Worm (Caenorhabditis elegans) whole organism, midembryonic: ENCODE measurements around the gene W08E12.9.
A peak's percentile ranks its signal among the peaks of the same experiment; 100 is the strongest.
"Not testable (repeated sequence)": the region's sequence is repeated elsewhere in the genome, so short reads cannot be mapped to it uniquely, and the experiment has no call there.

Experiments used
- T22C8.4 ChIP-seq: fragments of 200-800 bp; sonication (Bioruptor generic); IDR thresholded peaks from 2 replicates; pipeline ENCODE4 v1.3.6; 2022; ENCODE audit warnings: missing genetic modification characterization, missing compliant biosample characterization
- cog-1 ChIP-seq: sonication (generic microtip); optimal IDR thresholded peaks from 2 replicates; lab custom pipeline; 2016; ENCODE audit warnings: missing genetic modification characterization, missing compliant biosample characterization
- flt-1 ChIP-seq: fragments of 200-800 bp; sonication (Bioruptor generic); IDR thresholded peaks from 2 replicates; pipeline ENCODE4 v1.3.6; 2022; ENCODE audit warnings: missing genetic modification characterization, missing compliant biosample characterization
- klf-2 ChIP-seq: fragments of 200-800 bp; sonication (Bioruptor generic); conservative IDR thresholded peaks from 2 replicates; pipeline ENCODE4 v1.3.6; 2022; ENCODE audit warnings: missing genetic modification reagents, missing genetic modification characterization, missing compliant biosample characterization
- med-1 ChIP-seq: sonication (generic microtip); optimal IDR thresholded peaks from 2 replicates; lab custom pipeline; 2017; ENCODE audit warnings: missing genetic modification characterization, mild to moderate bottlenecking, missing compliant biosample characterization, antibody characterized with exemption, missing genetic modification reagents; ENCODE audit not compliant: insufficient read depth
- ref-1 ChIP-seq: fragments of 200-800 bp; sonication (Bioruptor generic); conservative IDR thresholded peaks from 2 replicates; pipeline ENCODE4 v1.3.6; 2022; ENCODE audit warnings: missing genetic modification reagents, missing genetic modification characterization, missing compliant biosample characterization
- tab-1 ChIP-seq: fragments of 200-800 bp; sonication (Bioruptor generic); IDR thresholded peaks from 2 replicates; pipeline ENCODE4 v1.3.6; 2022; ENCODE audit warnings: missing genetic modification characterization, missing compliant biosample characterization
- ztf-23 ChIP-seq: fragments of 200-800 bp; sonication (Bioruptor generic); IDR thresholded peaks from 2 replicates; pipeline ENCODE4 v1.3.6; 2022; ENCODE audit warnings: missing genetic modification reagents, missing genetic modification characterization, missing compliant biosample characterization
- ztf-29 ChIP-seq: fragments of 200-800 bp; sonication (Bioruptor generic); IDR thresholded peaks from 2 replicates; pipeline ENCODE4 v1.3.6; 2022; ENCODE audit warnings: missing genetic modification reagents, missing genetic modification characterization, missing compliant biosample characterization

The W08E12.9 gene

ce11 chrIV:3331758-3332157 is 24.4 kb upstream of the W08E12.9 start, which contains the start of gene F42A6.5:
TSS of gene F42A6.5 (minus strand) at chrIV:3331858.
- not testable (repeated sequence) for TF ChIP-seq T22C8.4, flt-1, tab-1

DNA sequence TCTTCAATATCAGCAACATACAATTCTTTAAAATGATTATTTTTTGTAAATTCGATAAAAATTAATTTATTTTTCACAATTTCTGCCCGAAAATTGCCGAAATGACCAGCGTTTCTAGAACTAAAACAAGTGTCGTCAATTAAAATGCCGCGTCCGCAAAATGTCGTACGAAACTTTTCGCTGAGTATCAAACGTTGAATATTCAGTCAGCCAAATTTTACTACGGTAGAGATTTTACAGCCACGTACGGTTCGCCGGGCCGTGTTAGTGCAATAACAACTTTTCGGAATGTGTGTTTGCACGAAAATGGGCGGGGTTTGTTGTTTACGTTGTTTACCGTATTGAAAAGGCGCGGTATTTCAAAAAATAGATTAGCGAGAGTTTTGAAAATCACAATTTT is 5.9 kb upstream of the W08E12.9 start:
- 0 out of 2 replicates have a peak, but pooled peaks have one; percentile 34 for TF ChIP-seq ztf-23 (GFP tag; lab: Robert Waterston, UW)

ce11 chrIV:3311243-3311642 is 3.9 kb upstream of the W08E12.9 start, which contains the start of gene zip-11:
TSS of gene zip-11 (plus strand) at chrIV:3311276.
- TF ChIP-seq ztf-29 (no peak), ref-1 (GFP tag; lab: Robert Waterston, UW) (no peak), cog-1 (tag; lab: Kevin White, UChicago) (no peak), ztf-23 (GFP tag; lab: Robert Waterston, UW) (no peak), flt-1 (no peak), T22C8.4 (peak; percentile 62; the same call in 1 of the 2 replicates)

DNA sequence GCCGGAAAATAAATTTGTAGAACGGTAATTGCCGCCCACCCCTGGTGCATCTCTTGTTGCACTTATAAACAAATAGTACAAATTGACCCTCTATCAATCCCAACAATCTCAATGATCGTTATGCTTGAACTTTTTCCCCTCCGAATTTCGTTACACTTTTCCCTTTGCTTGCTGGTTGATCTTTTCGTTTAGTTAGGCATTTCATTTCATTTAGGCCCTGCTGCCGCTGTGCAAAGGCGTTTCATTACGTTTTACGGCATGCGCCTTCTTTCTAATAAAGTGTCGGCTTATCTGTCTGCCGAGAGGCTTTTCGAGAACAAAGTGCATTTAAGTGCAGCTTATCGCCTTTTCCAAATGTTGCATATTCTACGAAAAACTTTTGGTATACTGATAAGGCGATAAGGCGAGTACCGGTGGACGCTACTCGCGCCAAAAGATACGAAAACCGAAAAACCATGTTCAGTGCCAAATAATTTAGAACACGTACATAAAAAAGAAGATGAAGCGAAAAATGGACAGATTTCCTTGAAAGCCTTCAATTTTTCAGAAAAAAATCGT is 3.4 kb upstream of the W08E12.9 start:
- TF ChIP-seq tab-1: no peak
- no peak for TF ChIP-seq T22C8.4
- no peak for TF ChIP-seq flt-1
- no peak for TF ChIP-seq cog-1 (tag; lab: Kevin White, UChicago)
- no peak for TF ChIP-seq ztf-23 (GFP tag; lab: Robert Waterston, UW)

DNA sequence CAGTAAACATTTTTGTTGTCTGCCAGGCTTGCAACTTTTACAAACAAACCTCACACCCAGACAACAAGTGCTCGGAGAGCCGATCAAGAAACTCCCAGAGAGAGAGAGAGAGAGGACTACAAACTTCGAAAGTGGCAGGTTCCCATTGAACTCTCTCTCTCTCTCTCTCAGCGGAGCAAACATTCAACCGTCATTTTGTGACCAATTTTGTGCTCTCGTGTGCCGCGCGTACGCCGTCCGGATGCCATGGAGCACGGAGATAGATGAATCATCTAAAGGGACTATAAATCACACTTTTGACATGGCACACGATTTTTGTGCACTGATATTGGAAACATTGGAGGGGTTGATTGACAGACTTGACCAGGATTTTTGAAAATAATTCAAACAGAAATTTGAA is 1.5 kb upstream of the W08E12.9 start:
- TF ChIP-seq klf-2 (GFP tag; lab: Robert Waterston, UW) (no peak), T22C8.4 (no peak), ref-1 (GFP tag; lab: Robert Waterston, UW) (no peak), cog-1 (tag; lab: Kevin White, UChicago) (no peak), tab-1 (no peak)

DNA sequence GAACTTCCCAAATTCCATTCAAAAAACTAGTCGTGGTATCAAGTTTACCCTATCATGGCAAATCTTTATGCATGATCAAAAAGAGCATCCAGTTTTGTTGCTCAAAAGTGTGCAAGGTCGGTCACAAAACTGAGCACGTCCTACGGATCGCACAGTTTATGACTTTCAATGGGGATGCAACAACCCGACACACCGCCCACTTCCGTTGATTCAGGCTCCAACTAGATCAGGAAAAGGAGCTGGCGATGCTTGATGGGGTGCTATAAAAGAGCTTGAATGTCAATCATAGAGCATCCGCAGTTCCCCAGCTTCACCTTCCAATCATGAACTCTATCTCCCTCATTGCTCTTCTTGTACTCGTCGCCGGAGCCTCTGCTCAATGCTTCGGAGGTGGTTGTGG is 1.8 kb downstream of the W08E12.9 start, which contains the start of gene W08E12.2:
W08E12.2 (plus strand) TSS at position 301 of the 400 bp plus-strand sequence.
- TF ChIP-seq flt-1 (no peak), ref-1 (GFP tag; lab: Robert Waterston, UW) (no peak), ztf-23 (GFP tag; lab: Robert Waterston, UW) (no peak), ztf-29 (no peak)

DNA sequence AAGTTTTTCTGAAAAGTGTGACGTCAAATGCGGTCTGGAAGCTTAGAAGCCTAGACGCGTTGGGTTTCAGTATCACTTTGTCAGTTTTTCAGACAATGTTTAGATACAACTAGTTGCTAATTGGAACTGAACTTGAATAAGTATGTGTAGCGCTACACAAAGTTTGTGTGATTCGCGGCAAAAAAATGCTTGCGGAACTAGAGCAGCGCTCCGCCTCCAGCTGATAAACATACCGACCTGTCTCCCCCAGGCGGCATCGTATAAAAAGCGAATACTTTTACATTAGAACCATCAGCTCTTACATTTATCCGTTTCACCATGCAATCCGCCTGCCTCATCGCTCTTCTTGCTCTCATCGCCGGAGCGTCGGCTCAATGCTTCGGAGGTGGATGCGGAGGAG is 3.7 kb downstream of the W08E12.9 start, which contains the start of gene idpp-12:
idpp-12 (plus strand) TSS at position 301 of the 400 bp plus-strand sequence.
- TF ChIP-seq ref-1 (GFP tag; lab: Robert Waterston, UW); ztf-23 (GFP tag; lab: Robert Waterston, UW); T22C8.4: not testable (repeated sequence)

DNA sequence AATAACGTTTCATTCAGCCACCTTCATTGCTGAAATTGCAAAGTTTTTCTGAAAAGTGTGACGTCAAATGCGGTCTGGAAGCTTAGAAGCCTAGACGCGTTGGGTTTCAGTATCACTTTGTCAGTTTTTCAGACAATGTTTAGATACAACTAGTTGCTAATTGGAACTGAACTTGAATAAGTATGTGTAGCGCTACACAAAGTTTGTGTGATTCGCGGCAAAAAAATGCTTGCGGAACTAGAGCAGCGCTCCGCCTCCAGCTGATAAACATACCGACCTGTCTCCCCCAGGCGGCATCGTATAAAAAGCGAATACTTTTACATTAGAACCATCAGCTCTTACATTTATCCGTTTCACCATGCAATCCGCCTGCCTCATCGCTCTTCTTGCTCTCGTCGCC is 5.3 kb downstream of the W08E12.9 start, which contains the start of gene W08E12.4:
W08E12.4 (plus strand) TSS at position 301 of the 400 bp plus-strand sequence.
- not testable (repeated sequence) for TF ChIP-seq ztf-29, T22C8.4, med-1

DNA sequence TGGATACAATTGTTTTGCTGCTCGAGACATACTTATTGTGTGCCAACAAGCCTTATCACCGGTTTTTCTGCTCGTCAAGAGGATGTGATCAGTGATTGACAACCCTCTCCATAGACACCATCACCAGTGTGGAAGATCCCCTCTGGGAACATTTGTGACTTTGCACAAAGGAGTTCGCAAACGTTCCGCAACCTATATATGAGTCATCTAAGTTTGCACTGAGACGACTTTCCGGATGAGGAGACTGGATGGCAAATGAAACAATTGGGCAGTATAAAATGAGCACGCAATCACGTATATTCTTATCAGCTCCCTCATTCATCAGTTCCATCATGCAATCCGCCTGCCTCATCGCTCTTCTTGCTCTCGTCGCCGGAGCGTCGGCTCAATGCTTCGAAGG is 6.9 kb downstream of the W08E12.9 start, which contains the start of gene W08E12.5:
W08E12.5 (plus strand) TSS at position 301 of the 400 bp plus-strand sequence.
- TF ChIP-seq tab-1 (no peak), med-1 (no peak), ztf-23 (GFP tag; lab: Robert Waterston, UW) (no peak), flt-1 (no peak), cog-1 (tag; lab: Kevin White, UChicago) (no peak), klf-2 (GFP tag; lab: Robert Waterston, UW) (no peak)

DNA sequence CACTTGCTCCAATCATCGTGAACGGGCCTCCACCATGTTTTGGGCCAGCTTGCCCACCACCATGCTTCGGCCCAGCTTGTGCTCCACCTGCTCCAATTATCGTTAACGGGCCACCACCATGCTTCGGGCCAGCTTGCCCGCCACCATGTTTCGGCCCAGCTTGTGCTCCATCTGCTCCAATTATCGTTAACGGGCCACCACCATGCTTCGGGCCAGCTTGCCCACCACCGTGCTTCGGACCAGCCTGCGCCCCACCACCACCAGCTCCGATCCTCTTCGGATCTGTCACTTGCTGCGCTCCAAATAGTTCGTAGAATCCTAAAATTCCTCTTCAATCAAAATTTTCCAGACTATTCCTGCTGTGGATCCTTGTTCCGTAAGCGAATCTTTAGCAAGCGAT is 8.1 kb downstream of the W08E12.9 start:
- TF ChIP-seq ref-1 (GFP tag; lab: Robert Waterston, UW) (no peak), tab-1 (no peak), T22C8.4 (no peak)

DNA sequence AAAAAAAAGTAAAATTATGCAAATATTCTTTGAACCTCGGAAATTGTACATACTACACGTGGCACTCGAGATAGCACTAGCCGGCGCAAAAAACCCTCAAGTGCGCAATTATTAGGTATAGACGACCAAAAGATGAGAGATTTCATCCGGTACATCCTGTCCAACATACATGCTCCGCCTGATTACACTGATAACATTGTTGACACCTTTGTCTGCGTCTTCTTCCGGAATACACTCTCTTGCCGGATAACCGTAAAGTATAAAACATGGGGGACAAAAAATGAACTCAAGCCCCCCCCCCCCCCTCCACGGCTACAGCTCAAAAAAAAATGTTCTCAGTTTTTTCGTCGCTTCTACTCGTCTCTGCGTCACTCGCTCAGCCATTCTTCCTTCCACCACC is 9.1 kb downstream of the W08E12.9 start, which contains the start of gene W08E12.6:
W08E12.6 (plus strand) TSS at position 301 of the 400 bp plus-strand sequence.
- TF ChIP-seq ztf-29 (no peak), T22C8.4 (no peak)

- TF ChIP-seq ztf-29 (no peak), flt-1 (no peak), ztf-23 (GFP tag; lab: Robert Waterston, UW) (no peak), T22C8.4 (no peak), ref-1 (GFP tag; lab: Robert Waterston, UW) (no peak), klf-2 (GFP tag; lab: Robert Waterston, UW) (no peak)
These were observed 10.5 kb downstream of the W08E12.9 start for ce11 chrIV:3296578-3297549.
